Fruit fly (Drosophila melanogaster) Kc167 (cell line): ENCODE measurements around the gene SIDL.

Experiments
- Myc ChIP-seq: fragments of >200 bp; optimal IDR thresholded peaks from 2 replicates; lab custom pipeline; 2017; ENCODE audit warnings: missing external identifiers
- Sin3A ChIP-seq: fragments of >200 bp; optimal IDR thresholded peaks from 2 replicates; lab custom pipeline; 2018; ENCODE audit warnings: missing external identifiers
- h ChIP-seq: fragments of >200 bp; optimal IDR thresholded peaks from 3 replicates; lab custom pipeline; 2018; ENCODE audit warnings: missing external identifiers
- insv ChIP-seq: fragments of >200 bp; optimal IDR thresholded peaks from 3 replicates; lab custom pipeline; 2018; ENCODE audit warnings: missing external identifiers
- psq ChIP-seq: fragments of >200 bp; optimal IDR thresholded peaks from 2 replicates; lab custom pipeline; 2017; ENCODE audit warnings: missing external identifiers
- ttk ChIP-seq: sonication (Bioruptor generic); optimal IDR thresholded peaks from 2 replicates; lab custom pipeline; 2017; ENCODE audit warnings: missing external identifiers

DNA sequence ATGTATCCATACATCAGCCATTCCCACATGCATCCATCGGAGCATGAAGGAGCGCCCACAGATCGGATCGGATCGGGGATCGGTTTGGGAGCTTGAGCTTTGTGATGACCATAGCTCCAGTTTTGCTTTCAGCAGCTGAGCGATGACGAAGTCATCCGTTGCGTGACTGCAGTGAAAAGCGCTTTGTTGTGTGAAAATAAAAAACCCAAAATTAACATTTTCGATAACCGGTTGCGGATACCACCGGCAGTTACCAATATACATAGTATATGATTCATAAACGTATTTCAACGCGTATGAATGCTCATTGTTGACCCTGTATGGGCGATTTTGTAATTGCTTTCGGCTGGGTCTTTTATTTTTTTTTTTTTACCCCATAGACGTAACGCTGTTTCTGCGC lies 13.5 kb downstream of the SIDL start:
- TF ChIP-seq psq (lab: Kevin White, UChicago) (no peak), h (lab: Kevin White, UChicago) (no peak), ttk (no peak), Myc (lab: Kevin White, UChicago) (no peak), Sin3A (no peak), insv (no peak)
